Worm (Caenorhabditis elegans) whole organism, young adult: ENCODE results near the gene F07A11.1.
A peak's percentile ranks its signal among the peaks of the same experiment; 100 is the strongest.
"Not testable (repeated sequence)": the region's sequence is repeated elsewhere in the genome, so short reads cannot be mapped to it uniquely, and the experiment has no call there.

Experiments
- B0035.1 ChIP-seq: sonication (generic microtip); optimal IDR thresholded peaks from 2 replicates; lab custom pipeline; 2016; ENCODE audit warnings: missing genetic modification characterization, mild to moderate bottlenecking, missing compliant biosample characterization, missing genotype, missing genetic modification reagents
- D2030.7 ChIP-seq: fragments of 200-800 bp; sonication (Bioruptor generic); IDR thresholded peaks from 2 replicates; pipeline ENCODE4 v1.3.6; 2022; ENCODE audit warnings: missing genetic modification reagents, missing genetic modification characterization, missing compliant biosample characterization
- F23B12.7 ChIP-seq: sonication (generic microtip); optimal IDR thresholded peaks from 2 replicates; lab custom pipeline; 2017; ENCODE audit warnings: missing genetic modification characterization, mild to moderate bottlenecking, missing compliant biosample characterization, antibody characterized with exemption, moderate library complexity; ENCODE audit not compliant: insufficient read depth
- F33H1.4 ChIP-seq: fragments of 200-800 bp; sonication (Bioruptor generic); IDR thresholded peaks from 2 replicates; pipeline ENCODE4 v1.3.6; 2022; ENCODE audit warnings: missing genetic modification reagents, missing genetic modification characterization, missing compliant biosample characterization
- Y79H2A.3 ChIP-seq: fragments of 200-800 bp; sonication (Bioruptor generic); conservative IDR thresholded peaks from 2 replicates; pipeline ENCODE4 v1.3.6; 2022; ENCODE audit warnings: missing genetic modification reagents, missing genetic modification characterization, missing compliant biosample characterization
- akir-1 ChIP-seq: fragments of 200-800 bp; sonication (Bioruptor generic); optimal IDR thresholded peaks from 2 replicates; lab custom pipeline; 2018; ENCODE audit warnings: mild to moderate bottlenecking, missing genetic modification characterization, moderate library complexity, missing compliant biosample characterization
- aptf-2 ChIP-seq: fragments of 200-800 bp; sonication (Bioruptor generic); conservative IDR thresholded peaks from 2 replicates; pipeline ENCODE4 v1.3.6; 2022; ENCODE audit warnings: missing genetic modification reagents, missing genetic modification characterization, missing compliant biosample characterization
- aptf-3 ChIP-seq: fragments of 200-800 bp; sonication (Bioruptor generic); IDR thresholded peaks from 2 replicates; pipeline ENCODE4 v1.3.6; 2022; ENCODE audit warnings: missing genetic modification characterization, missing compliant biosample characterization
- attf-6 ChIP-seq: fragments of 200-800 bp; sonication (Bioruptor generic); IDR thresholded peaks from 2 replicates; pipeline ENCODE4 v1.3.6; 2022; ENCODE audit warnings: missing genetic modification reagents, missing genetic modification characterization, missing compliant biosample characterization
- ccch-3 ChIP-seq: fragments of 200-800 bp; sonication (Bioruptor generic); optimal IDR thresholded peaks from 2 replicates; lab custom pipeline; 2018; ENCODE audit warnings: mild to moderate bottlenecking, missing genetic modification characterization, missing compliant biosample characterization
- cebp-1 ChIP-seq, 2 experiments: fragments of 200-800 bp in 1 of 2; sonication (Bioruptor generic) in 1 of 2; sonication (generic microtip) in 1 of 2; IDR thresholded peaks in 1 of 2; optimal IDR thresholded peaks in 1 of 2; 2 replicates each; pipeline versions ENCODE4 v1.3.6 to Lab custom; 2017 to 2022; ENCODE audit warnings: missing compliant biosample characterization in 2 of 2, missing genetic modification characterization in 2 of 2, mild to moderate bottlenecking in 1 of 2, missing genetic modification reagents in 1 of 2, moderate library complexity in 1 of 2
- ceh-40 ChIP-seq: fragments of 200-800 bp; sonication (Bioruptor generic); IDR thresholded peaks from 2 replicates; pipeline ENCODE4 v1.3.6; 2022; ENCODE audit warnings: missing genetic modification characterization, missing compliant biosample characterization
- ceh-58 ChIP-seq: fragments of 200-800 bp; sonication (Bioruptor generic); IDR thresholded peaks from 2 replicates; pipeline ENCODE4 v1.3.6; 2022; ENCODE audit warnings: missing genetic modification characterization, missing compliant biosample characterization
- dox-1 ChIP-seq: fragments of 200-800 bp; sonication (Bioruptor generic); IDR thresholded peaks from 2 replicates; pipeline ENCODE4 v1.3.6; 2022; ENCODE audit warnings: missing genetic modification reagents, missing genetic modification characterization, missing compliant biosample characterization
- efl-1 ChIP-seq: fragments of 150-350 bp; optimal IDR thresholded peaks from 2 replicates; lab custom pipeline; 2014; ENCODE audit warnings: missing biosample characterization, missing genetic modification reagents, missing genetic modification characterization
- egrh-3 ChIP-seq: fragments of 200-800 bp; sonication (Bioruptor generic); IDR thresholded peaks from 2 replicates; pipeline ENCODE4 v1.3.6; 2022; ENCODE audit warnings: missing genetic modification reagents, missing genetic modification characterization, missing compliant biosample characterization
- ets-4 ChIP-seq: fragments of 200-800 bp; sonication (Bioruptor generic); optimal IDR thresholded peaks from 2 replicates; lab custom pipeline; 2018; ENCODE audit warnings: mild to moderate bottlenecking, missing genetic modification characterization, missing compliant biosample characterization
- gei-17 ChIP-seq: fragments of 200-800 bp; sonication (Bioruptor generic); optimal IDR thresholded peaks from 2 replicates; lab custom pipeline; 2018; ENCODE audit warnings: mild to moderate bottlenecking, missing genetic modification characterization, missing compliant biosample characterization
- hrde-1 ChIP-seq: sonication (generic microtip); optimal IDR thresholded peaks from 2 replicates; lab custom pipeline; 2016; ENCODE audit warnings: missing genetic modification characterization, mild to moderate bottlenecking, missing compliant biosample characterization, moderate library complexity, missing genotype, missing genetic modification reagents, borderline replicate concordance
- let-526 ChIP-seq: fragments of 200-800 bp; sonication (Bioruptor generic); IDR thresholded peaks from 2 replicates; pipeline ENCODE4 v1.3.6; 2022; ENCODE audit warnings: missing genetic modification reagents, missing genetic modification characterization, missing compliant biosample characterization
- lin-35 ChIP-seq, 3 experiments: fragments of 150-350 bp in 2 of 3; sonication (generic microtip) in 1 of 3; optimal IDR thresholded peaks; 2 replicates each; lab custom pipeline; 2014 to 2018; ENCODE audit warnings: missing biosample characterization in 3 of 3, missing genetic modification characterization in 3 of 3, missing genetic modification reagents in 3 of 3
- lin-40 ChIP-seq: sonication (generic microtip); optimal IDR thresholded peaks from 2 replicates; lab custom pipeline; 2016; ENCODE audit warnings: missing genetic modification characterization, mild to moderate bottlenecking, missing compliant biosample characterization, missing genotype, missing genetic modification reagents
- lin-54 ChIP-seq: fragments of 200-800 bp; sonication (Bioruptor generic); optimal IDR thresholded peaks from 2 replicates; lab custom pipeline; 2018; ENCODE audit warnings: mild to moderate bottlenecking, missing genetic modification characterization, missing compliant biosample characterization
- lir-1 ChIP-seq: fragments of 200-800 bp; sonication (Bioruptor generic); conservative IDR thresholded peaks from 2 replicates; pipeline ENCODE4 v1.3.6; 2022; ENCODE audit warnings: missing genetic modification reagents, missing genetic modification characterization, missing compliant biosample characterization
- mes-4 ChIP-seq: sonication (generic microtip); optimal IDR thresholded peaks from 2 replicates; lab custom pipeline; 2016; ENCODE audit warnings: missing genotype, missing genetic modification characterization, missing compliant biosample characterization
- mxl-1 ChIP-seq: sonication (generic microtip); optimal IDR thresholded peaks from 2 replicates; lab custom pipeline; 2016; ENCODE audit warnings: missing genetic modification characterization, missing compliant biosample characterization
- nfya-2 ChIP-seq: fragments of 200-800 bp; sonication (Bioruptor generic); IDR thresholded peaks from 2 replicates; pipeline ENCODE4 v1.3.6; 2022; ENCODE audit warnings: missing genetic modification reagents, missing genetic modification characterization, missing compliant biosample characterization
- nhr-120 ChIP-seq: fragments of 200-800 bp; sonication (Bioruptor generic); IDR thresholded peaks from 2 replicates; pipeline ENCODE4 v1.3.6; 2022; ENCODE audit warnings: missing genetic modification characterization, missing compliant biosample characterization
- nhr-27 ChIP-seq: fragments of 200-800 bp; sonication (Bioruptor generic); optimal IDR thresholded peaks from 2 replicates; lab custom pipeline; 2018; ENCODE audit warnings: mild to moderate bottlenecking, missing genetic modification characterization, moderate library complexity, missing compliant biosample characterization
- rcor-1 ChIP-seq: fragments of 200-800 bp; sonication (Bioruptor generic); IDR thresholded peaks from 2 replicates; pipeline ENCODE4 v1.3.6; 2022; ENCODE audit warnings: missing genetic modification reagents, missing genetic modification characterization, missing compliant biosample characterization
- sdz-38 ChIP-seq: sonication (generic microtip); optimal IDR thresholded peaks from 2 replicates; lab custom pipeline; 2016; ENCODE audit warnings: missing genotype, missing genetic modification characterization, missing compliant biosample characterization
- snpc-1.3 ChIP-seq: sonication (generic microtip); optimal IDR thresholded peaks from 2 replicates; lab custom pipeline; 2017; ENCODE audit warnings: missing genetic modification characterization, mild to moderate bottlenecking, missing compliant biosample characterization, antibody characterized with exemption, moderate library complexity, missing genotype, missing genetic modification reagents; ENCODE audit not compliant: insufficient read depth
- snpc-3.4 ChIP-seq: sonication (generic microtip); optimal IDR thresholded peaks from 2 replicates; lab custom pipeline; 2017; ENCODE audit warnings: missing genetic modification characterization, mild to moderate bottlenecking, missing compliant biosample characterization, antibody characterized with exemption, moderate library complexity, missing genotype, missing genetic modification reagents
- sptf-2 ChIP-seq: fragments of 200-800 bp; sonication (Bioruptor generic); optimal IDR thresholded peaks from 2 replicates; lab custom pipeline; 2018; ENCODE audit warnings: mild to moderate bottlenecking, missing genetic modification characterization, missing compliant biosample characterization
- xnd-1 ChIP-seq: sonication (generic microtip); optimal IDR thresholded peaks from 2 replicates; lab custom pipeline; 2016; ENCODE audit warnings: missing genotype, missing genetic modification reagents, missing genetic modification characterization, missing compliant biosample characterization
- zfh-2 ChIP-seq: fragments of 200-800 bp; sonication (Bioruptor generic); conservative IDR thresholded peaks from 2 replicates; pipeline ENCODE4 v1.3.6; 2022; ENCODE audit warnings: missing genetic modification reagents, missing genetic modification characterization, missing compliant biosample characterization
- ztf-18 ChIP-seq: sonication (generic microtip); optimal IDR thresholded peaks from 2 replicates; lab custom pipeline; 2016; ENCODE audit warnings: missing genotype, mild to moderate bottlenecking, missing genetic modification characterization, missing compliant biosample characterization
- ztf-26 ChIP-seq: sonication (generic microtip); optimal IDR thresholded peaks from 2 replicates; lab custom pipeline; 2017; ENCODE audit warnings: missing genetic modification characterization, missing compliant biosample characterization
- ztf-28 ChIP-seq: fragments of 200-800 bp; sonication (Bioruptor generic); IDR thresholded peaks from 2 replicates; pipeline ENCODE4 v1.3.6; 2022; ENCODE audit warnings: missing genetic modification reagents, missing genetic modification characterization, missing compliant biosample characterization

F07A11.1 gene

ce11 chrII:11564127-11564526, 27.8 kb downstream of the F07A11.1 start, which contains the start of gene F54D5.15:
F54D5.15 (minus strand) TSS chrII:11564227.
- TF ChIP-seq zfh-2 (GFP tag; lab: Robert Waterston, UW) (0 out of 2 replicates have a peak, but pooled peaks have one; percentile 22), hrde-1 (tag; lab: Kevin White, UChicago) (no peak), cebp-1 (GFP tag; IDR thresholded peaks at IDR 0.05; lab: Robert Waterston, UW) (no peak), cebp-1 (tag; optimal IDR thresholded peaks at IDR 0.05; lab: Kevin White, UChicago) (no peak), sptf-2 (no peak)

DNA sequence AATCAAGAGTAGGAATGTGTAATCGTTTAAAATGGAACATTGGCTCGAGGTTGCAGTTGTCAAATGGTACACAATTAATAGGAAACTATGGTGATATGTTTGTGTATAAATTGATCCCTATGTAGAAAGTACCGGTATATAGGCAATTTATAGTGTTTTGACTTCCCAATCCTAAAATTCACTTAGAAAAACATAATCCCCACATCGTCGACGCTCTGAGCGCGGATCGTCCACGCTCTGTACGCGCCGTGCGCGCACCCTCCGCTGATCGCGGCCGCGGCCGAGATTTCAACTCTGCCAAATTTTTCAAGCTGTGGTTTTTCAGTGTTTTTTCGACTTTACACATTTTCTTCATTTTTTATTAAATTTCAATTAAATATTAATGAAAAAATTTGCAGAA, 35.6 kb downstream of the F07A11.1 start, which contains the start of gene F54D5.17:
F54D5.17 (plus strand) TSS at position 301 of the 400 bp plus-strand sequence.
- no peak for TF ChIP-seq snpc-3.4 (tag; lab: Kevin White, UChicago)
- 0 out of 2 replicates have a peak, but pooled peaks have one; percentile 13 for TF ChIP-seq zfh-2 (GFP tag; lab: Robert Waterston, UW)

ce11 chrII:11555634-11556033, 36.3 kb downstream of the F07A11.1 start, which contains the start of gene F54D5.24:
F54D5.24 (plus strand) TSS chrII:11555949.
- TF ChIP-seq nhr-27 (tag; lab: Kevin White, UChicago): no peak
- TF ChIP-seq lir-1 (GFP tag; lab: Robert Waterston, UW): no peak
- no peak for TF ChIP-seq F33H1.4 (GFP tag; lab: Robert Waterston, UW)
- no peak for TF ChIP-seq sdz-38
- TF ChIP-seq B0035.1 (tag; lab: Kevin White, UChicago): no peak
- TF ChIP-seq nhr-120 (GFP tag; lab: Robert Waterston, UW): no peak
- TF ChIP-seq aptf-3 (GFP tag; lab: Robert Waterston, UW): no peak
- TF ChIP-seq ceh-40: no peak
- no peak for TF ChIP-seq D2030.7 (GFP tag; lab: Robert Waterston, UW)
- no peak for TF ChIP-seq let-526 (GFP tag; lab: Robert Waterston, UW)
- no peak for TF ChIP-seq ztf-28
- TF ChIP-seq ztf-26: no peak
- TF ChIP-seq, all 124 proteins: peak for 0

DNA sequence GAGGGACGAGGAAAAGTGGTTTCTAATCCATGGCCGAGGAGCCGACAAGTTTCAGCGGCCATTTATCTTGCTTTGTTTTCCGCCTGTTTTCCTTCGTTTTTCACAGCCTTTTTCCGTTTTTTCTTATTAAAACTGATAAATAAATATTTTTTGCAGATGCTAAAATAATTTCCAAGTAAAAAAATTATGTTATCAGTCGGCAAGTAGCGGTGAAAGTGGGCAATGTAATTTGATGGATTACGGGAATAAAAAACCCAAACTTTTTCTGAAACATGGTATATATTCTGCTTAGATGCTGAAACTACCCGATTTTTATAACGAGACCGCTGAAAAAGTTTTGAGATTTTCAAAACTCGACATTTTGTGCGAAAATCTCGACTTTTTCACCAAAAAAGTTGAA, 39.9 kb downstream of the F07A11.1 start, which contains the start of gene dhgd-1:
dhgd-1 (minus strand) TSS at position 101 of the 400 bp plus-strand sequence.
- TF ChIP-seq nfya-2; akir-1 (GFP tag; lab: Kevin White, UChicago); B0035.1 (tag; lab: Kevin White, UChicago): not testable (repeated sequence)

DNA sequence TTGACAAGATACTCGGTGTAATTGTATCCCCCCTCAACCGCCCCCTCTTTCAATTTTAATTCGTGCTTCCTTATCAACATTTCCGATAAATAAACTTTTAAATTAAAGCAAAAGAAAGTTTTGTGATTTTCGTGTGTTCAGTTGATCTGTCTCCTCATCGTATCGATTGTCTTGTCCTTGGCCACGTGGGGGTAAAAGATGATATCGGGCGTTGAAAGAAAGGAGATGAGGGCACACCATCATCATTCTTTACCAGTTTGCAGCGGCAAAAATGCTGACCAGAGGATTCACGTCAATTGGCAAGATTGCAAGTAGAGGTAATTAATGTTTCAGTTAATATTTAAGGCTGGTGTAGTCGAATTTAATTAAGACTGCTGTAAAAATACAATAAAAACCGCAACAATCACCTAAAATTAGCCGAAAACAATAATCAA, 44.7 kb downstream of the F07A11.1 start, which contains the start of gene F54D5.7:
F54D5.7 (plus strand) TSS at position 264 of the 434 bp plus-strand sequence.
- peak in 1 of 3 experiments; percentile 42 for TF ChIP-seq lin-35 (GFP tag; optimal IDR thresholded peaks at IDR 0.05; lab: Kevin White, UChicago)
- TF ChIP-seq Y79H2A.3 (GFP tag; lab: Robert Waterston, UW): no peak
- peak; percentile 74 for TF ChIP-seq rcor-1 (GFP tag; lab: Robert Waterston, UW)
- peak; percentile 57 for TF ChIP-seq ztf-18 (tag; lab: Kevin White, UChicago)
- 0 out of 2 replicates have a peak, but pooled peaks have one; percentile 15 for TF ChIP-seq egrh-3
- TF ChIP-seq let-526 (GFP tag; lab: Robert Waterston, UW): 0 out of 2 replicates have a peak, but pooled peaks have one; percentile 17
- peak; percentile 53 for TF ChIP-seq mxl-1 (tag; lab: Kevin White, UChicago)
- peak; percentile 43; the same call in 1 of the 2 replicates for TF ChIP-seq attf-6
- TF ChIP-seq aptf-2 (GFP tag; lab: Robert Waterston, UW): 0 out of 2 replicates have a peak, but pooled peaks have one; percentile 29
- no peak for TF ChIP-seq mes-4 (tag; lab: Kevin White, UChicago)
- peak; percentile 49 for TF ChIP-seq gei-17 (GFP tag; lab: Kevin White, UChicago)
- TF ChIP-seq efl-1 (GFP tag; lab: Kevin White, UChicago): no peak
- TF ChIP-seq cebp-1 (GFP tag; IDR thresholded peaks at IDR 0.05; lab: Robert Waterston, UW): peak; percentile 15; the same call in 1 of the 2 replicates
- peak; percentile 73 for TF ChIP-seq cebp-1 (tag; optimal IDR thresholded peaks at IDR 0.05; lab: Kevin White, UChicago)
- peak; percentile 21 for TF ChIP-seq lin-40 (tag; lab: Kevin White, UChicago)
- TF ChIP-seq snpc-1.3 (tag; lab: Kevin White, UChicago): no peak
- no peak for TF ChIP-seq xnd-1 (tag; lab: Kevin White, UChicago)
- peak; percentile 76 for TF ChIP-seq lin-54 (GFP tag; lab: Kevin White, UChicago)
- TF ChIP-seq snpc-3.4 (tag; lab: Kevin White, UChicago): peak; percentile 70
- peak; percentile 20; the same call in 1 of the 2 replicates for TF ChIP-seq ceh-58 (GFP tag; lab: Robert Waterston, UW)
- TF ChIP-seq ccch-3: no peak
- TF ChIP-seq ets-4 (GFP tag; lab: Kevin White, UChicago): peak; percentile 96
- peak; percentile 61; the same call in 1 of the 2 replicates for TF ChIP-seq dox-1
- peak; percentile 35 for TF ChIP-seq F23B12.7 (tag; lab: Kevin White, UChicago)
